Fruit fly (Drosophila melanogaster): ENCODE measurements around the gene TotE.

- no peak for TF ChIP-seq CG8478 (optimal IDR thresholded peaks at IDR 0.05)
- no peak for TF ChIP-seq CTCF (optimal IDR thresholded peaks at IDR 0.05)
Measured at dm6 chr2L:19892450-19892849, 20.9 kb downstream of the TotE start, which contains the start of gene CG10481.

Measured in S2 (cell line).